Fruit fly (Drosophila melanogaster) whole organism, embryonic: ENCODE data around the gene Dph3.

Source experiments
- CG11456 ChIP-seq: fragments of 200-800 bp; sonication (Bioruptor generic); IDR thresholded peaks from 3 replicates; pipeline ENCODE4 v1.3.6; 2022; ENCODE audit warnings: missing biosample characterization, missing genetic modification characterization
- CG11695 ChIP-seq: fragments of 200-800 bp; sonication (Bioruptor generic); IDR thresholded peaks from 3 replicates; pipeline ENCODE4 v1.3.6; 2022; ENCODE audit warnings: missing biosample characterization, missing genetic modification characterization
- CG11696 ChIP-seq: fragments of 200-800 bp; sonication (Bioruptor generic); IDR thresholded peaks from 2 replicates; pipeline ENCODE4 v1.3.6; 2022; ENCODE audit warnings: missing biosample characterization, missing genetic modification characterization
- CG13775 ChIP-seq: fragments of 200-800 bp; sonication (Bioruptor generic); optimal IDR thresholded peaks from 3 replicates; lab custom pipeline; 2017; ENCODE audit warnings: missing biosample characterization, mild to moderate bottlenecking, missing genetic modification characterization
- CG14667 ChIP-seq: fragments of 200-800 bp; sonication (Bioruptor generic); IDR thresholded peaks from 2 replicates; pipeline ENCODE4 v1.3.6; 2022; ENCODE audit warnings: missing biosample characterization, missing genetic modification characterization
- CG15601 ChIP-seq: fragments of 200-800 bp; sonication (Bioruptor generic); optimal IDR thresholded peaks from 3 replicates; lab custom pipeline; 2019; ENCODE audit warnings: missing biosample characterization, mild to moderate bottlenecking, missing genetic modification characterization, moderate library complexity
- CG16863 ChIP-seq: fragments of 200-800 bp; sonication (Bioruptor generic); optimal IDR thresholded peaks from 3 replicates; lab custom pipeline; 2016; ENCODE audit warnings: missing biosample characterization, missing genetic modification characterization
- CG1792 ChIP-seq: fragments of 200-800 bp; sonication (Bioruptor generic); optimal IDR thresholded peaks from 2 replicates; lab custom pipeline; 2016; ENCODE audit warnings: missing biosample characterization, missing genetic modification characterization
- CG18599 ChIP-seq: fragments of 200-800 bp; sonication (Bioruptor generic); optimal IDR thresholded peaks from 3 replicates; lab custom pipeline; 2017; ENCODE audit warnings: missing biosample characterization, missing genetic modification characterization, mild to moderate bottlenecking, moderate library complexity, missing genetic modification reagents
- CG34224 ChIP-seq: fragments of 200-800 bp; sonication (Bioruptor generic); IDR thresholded peaks from 3 replicates; pipeline ENCODE4 v1.3.6; 2022; ENCODE audit warnings: missing biosample characterization, missing genetic modification characterization; ENCODE audit not compliant: partially characterized antibody
- CG4730 ChIP-seq: fragments of 200-800 bp; sonication (Bioruptor generic); IDR thresholded peaks from 2 replicates; pipeline ENCODE4 v1.3.6; 2022; ENCODE audit warnings: missing biosample characterization, missing genetic modification characterization
- CG6272 ChIP-seq: fragments of 200-800 bp; sonication (Bioruptor generic); IDR thresholded peaks from 2 replicates; pipeline ENCODE4 v1.3.6; 2022; ENCODE audit warnings: missing biosample characterization, missing genetic modification characterization
- CG7786 ChIP-seq: fragments of 200-800 bp; sonication (Bioruptor generic); optimal IDR thresholded peaks from 2 replicates; lab custom pipeline; 2016; ENCODE audit warnings: missing biosample characterization, missing genetic modification characterization
- CG9609 ChIP-seq: fragments of 200-800 bp; sonication (Bioruptor generic); optimal IDR thresholded peaks from 3 replicates; lab custom pipeline; 2016; ENCODE audit warnings: missing biosample characterization, missing genetic modification characterization
- CG9817 ChIP-seq: fragments of 200-800 bp; sonication (Bioruptor generic); optimal IDR thresholded peaks from 2 replicates; lab custom pipeline; 2018; ENCODE audit warnings: missing biosample characterization, mild to moderate bottlenecking, missing genetic modification characterization, moderate library complexity
- Chrac-16 ChIP-seq: fragments of 200-800 bp; sonication (Bioruptor generic); optimal IDR thresholded peaks from 3 replicates; lab custom pipeline; 2016; ENCODE audit warnings: missing biosample characterization, missing genetic modification characterization
- CkIIα-i1 ChIP-seq: fragments of 200-800 bp; sonication (Bioruptor generic); IDR thresholded peaks from 2 replicates; pipeline ENCODE4 v1.3.6; 2022; ENCODE audit warnings: missing biosample characterization, missing genetic modification characterization
- D ChIP-seq, 2 experiments: fragments of 200-800 bp in 1 of 2; fragments of >200 bp in 1 of 2; sonication (Bioruptor generic) in 1 of 2; optimal IDR thresholded peaks; 2 replicates in 1 of 2; 3 replicates in 1 of 2; lab custom pipeline; 2017; ENCODE audit warnings: mild to moderate bottlenecking in 1 of 2, missing biosample characterization in 1 of 2, missing genetic modification characterization in 1 of 2, missing genetic modification reagents in 1 of 2
- Dp ChIP-seq: fragments of 200-800 bp; sonication (Bioruptor generic); optimal IDR thresholded peaks from 2 replicates; lab custom pipeline; 2018; ENCODE audit warnings: missing biosample characterization, mild to moderate bottlenecking, missing genetic modification characterization, moderate library complexity
- Fer1 ChIP-seq: fragments of 200-800 bp; sonication (Bioruptor generic); optimal IDR thresholded peaks from 2 replicates; lab custom pipeline; 2017; ENCODE audit warnings: missing biosample characterization, mild to moderate bottlenecking, missing genetic modification characterization
- HLH3B ChIP-seq: fragments of 200-800 bp; sonication (Bioruptor generic); IDR thresholded peaks from 2 replicates; pipeline ENCODE4 v1.3.6; 2022; ENCODE audit warnings: missing biosample characterization, missing genetic modification characterization
- Lpt ChIP-seq: fragments of >200 bp; optimal IDR thresholded peaks from 2 replicates; lab custom pipeline; 2018; ENCODE audit warnings: missing biosample characterization, missing genetic modification characterization
- Max ChIP-seq: fragments of 200-800 bp; sonication (Bioruptor generic); optimal IDR thresholded peaks from 2 replicates; lab custom pipeline; 2016; ENCODE audit warnings: missing biosample characterization, mild to moderate bottlenecking, missing genetic modification characterization
- Optix ChIP-seq: fragments of 200-800 bp; sonication (Bioruptor generic); IDR thresholded peaks from 3 replicates; pipeline ENCODE4 v1.3.6; 2022; ENCODE audit warnings: missing biosample characterization, missing genetic modification characterization
- Sin3A ChIP-seq: fragments of >200 bp; optimal IDR thresholded peaks from 2 replicates; lab custom pipeline; 2018
- Six4 ChIP-seq: fragments of 200-800 bp; sonication (Bioruptor generic); optimal IDR thresholded peaks from 2 replicates; lab custom pipeline; 2016; ENCODE audit warnings: missing biosample characterization, missing genetic modification characterization
- Spps ChIP-seq: fragments of 200-800 bp; sonication (Bioruptor generic); optimal IDR thresholded peaks from 2 replicates; lab custom pipeline; 2018; ENCODE audit warnings: missing biosample characterization, mild to moderate bottlenecking, missing genetic modification characterization
- Sry-δ ChIP-seq: fragments of 200-800 bp; sonication (Bioruptor generic); optimal IDR thresholded peaks from 2 replicates; lab custom pipeline; 2016; ENCODE audit warnings: missing biosample characterization, missing genetic modification characterization
- Taf1 ChIP-seq: fragments of 200-800 bp; sonication (Bioruptor generic); IDR thresholded peaks from 2 replicates; pipeline ENCODE4 v1.3.6; 2022; ENCODE audit warnings: missing biosample characterization, missing genetic modification characterization
- Vsx1 ChIP-seq: fragments of 200-800 bp; sonication (Bioruptor generic); optimal IDR thresholded peaks from 2 replicates; lab custom pipeline; 2017; ENCODE audit warnings: missing biosample characterization, mild to moderate bottlenecking, missing genetic modification characterization, missing genetic modification reagents
- al ChIP-seq: fragments of 200-800 bp; sonication (Bioruptor generic); IDR thresholded peaks from 2 replicates; pipeline ENCODE4 v1.3.6; 2022; ENCODE audit warnings: missing biosample characterization, missing genetic modification characterization
- aop ChIP-seq: fragments of 200-800 bp; sonication (Bioruptor generic); IDR thresholded peaks from 2 replicates; pipeline ENCODE4 v1.3.6; 2022; ENCODE audit warnings: missing biosample characterization, missing genetic modification characterization
- ato ChIP-seq: fragments of 200-800 bp; sonication (Bioruptor generic); IDR thresholded peaks from 2 replicates; pipeline ENCODE4 v1.3.6; 2022; ENCODE audit warnings: missing biosample characterization, missing genetic modification characterization; ENCODE audit not compliant: partially characterized antibody
- br ChIP-seq: fragments of >200 bp; optimal IDR thresholded peaks from 2 replicates; lab custom pipeline; 2017
- da ChIP-seq: fragments of 200-800 bp; sonication (Bioruptor generic); optimal IDR thresholded peaks from 2 replicates; lab custom pipeline; 2016; ENCODE audit warnings: missing biosample characterization, missing genetic modification characterization
- dati ChIP-seq: fragments of 200-800 bp; sonication (Bioruptor generic); IDR thresholded peaks from 2 replicates; pipeline ENCODE4 v1.3.6; 2022; ENCODE audit warnings: missing biosample characterization, missing genetic modification characterization
- eve ChIP-seq, 2 experiments: fragments of >200 bp; optimal IDR thresholded peaks; 2 replicates each; lab custom pipeline; 2017; ENCODE audit warnings: missing biosample characterization in 2 of 2, missing genetic modification characterization in 2 of 2
- fd96Cb ChIP-seq: fragments of 200-800 bp; sonication (Bioruptor generic); optimal IDR thresholded peaks from 2 replicates; lab custom pipeline; 2018; ENCODE audit warnings: missing biosample characterization, mild to moderate bottlenecking, missing genetic modification characterization, moderate library complexity
- grau ChIP-seq: fragments of 200-800 bp; optimal IDR thresholded peaks from 3 replicates; lab custom pipeline; 2019; ENCODE audit warnings: missing biosample characterization, mild to moderate bottlenecking, missing genetic modification characterization, moderate library complexity
- knrl ChIP-seq: fragments of 200-800 bp; sonication (Bioruptor generic); IDR thresholded peaks from 3 replicates; pipeline ENCODE4 v1.3.6; 2022; ENCODE audit warnings: missing biosample characterization, missing genetic modification characterization; ENCODE audit not compliant: partially characterized antibody
- mirr ChIP-seq: fragments of 200-800 bp; sonication (Bioruptor generic); optimal IDR thresholded peaks from 3 replicates; lab custom pipeline; 2018; ENCODE audit warnings: missing biosample characterization, mild to moderate bottlenecking, missing genetic modification characterization
- nerfin-1 ChIP-seq: fragments of 200-800 bp; sonication (Bioruptor generic); optimal IDR thresholded peaks from 3 replicates; lab custom pipeline; 2019; ENCODE audit warnings: missing biosample characterization, mild to moderate bottlenecking, missing genetic modification characterization, moderate library complexity
- phol ChIP-seq: fragments of 200-800 bp; sonication (Bioruptor generic); optimal IDR thresholded peaks from 3 replicates; lab custom pipeline; 2018; ENCODE audit warnings: missing biosample characterization, mild to moderate bottlenecking, missing genetic modification characterization, moderate library complexity
- row ChIP-seq: fragments of 200-800 bp; sonication (Bioruptor generic); IDR thresholded peaks from 3 replicates; pipeline ENCODE4 v1.3.6; 2022; ENCODE audit warnings: missing biosample characterization, missing genetic modification characterization
- run ChIP-seq: fragments of 200-800 bp; sonication (Bioruptor generic); optimal IDR thresholded peaks from 3 replicates; lab custom pipeline; 2018; ENCODE audit warnings: missing biosample characterization, mild to moderate bottlenecking, missing genetic modification characterization
- sd ChIP-seq: fragments of 200-800 bp; sonication (Bioruptor generic); optimal IDR thresholded peaks from 3 replicates; lab custom pipeline; 2018; ENCODE audit warnings: missing biosample characterization, mild to moderate bottlenecking, missing genetic modification characterization, moderate library complexity
- slbo ChIP-seq: fragments of 200-800 bp; sonication (Bioruptor generic); IDR thresholded peaks from 2 replicates; pipeline ENCODE4 v1.3.6; 2022; ENCODE audit warnings: missing biosample characterization, missing genetic modification characterization
- slou ChIP-seq: fragments of 200-800 bp; sonication (Bioruptor generic); optimal IDR thresholded peaks from 3 replicates; lab custom pipeline; 2016; ENCODE audit warnings: missing biosample characterization, missing genetic modification characterization
- tin ChIP-seq: fragments of 200-800 bp; sonication (Bioruptor generic); optimal IDR thresholded peaks from 3 replicates; lab custom pipeline; 2016; ENCODE audit warnings: missing biosample characterization, missing genetic modification characterization
- ttk ChIP-seq: fragments of 200-800 bp; sonication (Bioruptor generic); IDR thresholded peaks from 2 replicates; pipeline ENCODE4 v2.1.2; 2022; ENCODE audit warnings: missing biosample characterization, missing genetic modification characterization
- wor ChIP-seq: fragments of 200-800 bp; sonication (Bioruptor generic); IDR thresholded peaks from 2 replicates; pipeline ENCODE4 v1.3.6; 2022; ENCODE audit warnings: missing biosample characterization, missing genetic modification characterization
- yki ChIP-seq: fragments of >200 bp; optimal IDR thresholded peaks from 3 replicates; lab custom pipeline; 2018

Gene Dph3

DNA sequence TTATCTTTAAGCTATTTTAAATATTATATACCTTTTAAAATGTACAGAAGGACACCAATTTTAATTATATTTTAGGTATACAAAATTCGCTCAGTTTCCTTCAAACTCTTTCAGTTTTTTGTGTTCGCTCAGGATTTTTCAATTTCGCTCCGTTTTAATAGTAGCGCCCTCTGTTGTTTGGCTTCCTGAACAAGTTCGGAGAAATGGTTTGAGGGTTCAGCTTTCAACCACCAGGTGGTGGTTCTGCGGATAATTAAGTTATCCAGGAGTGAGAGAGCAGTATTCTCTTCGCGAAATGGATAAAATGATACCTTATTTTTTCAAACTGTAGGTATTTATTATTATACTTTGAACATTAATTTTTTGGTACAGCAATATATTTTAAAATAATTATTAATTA is 37.3 kb downstream of the Dph3 start (continued):
- TF ChIP-seq ato (GFP tag; lab: Robert Waterston, UW) = no peak
- TF ChIP-seq Taf1 = no peak
- TF ChIP-seq Vsx1 (GFP tag; lab: Kevin White, UChicago) = peak; percentile 75
- TF ChIP-seq Chrac-16 (GFP tag; lab: Kevin White, UChicago) = peak; percentile 62
- peak; percentile 71 for TF ChIP-seq tin
- TF ChIP-seq Dp (GFP tag; lab: Kevin White, UChicago) = no peak
- TF ChIP-seq CG1792 (GFP tag; lab: Kevin White, UChicago) = no peak
- TF ChIP-seq CG15601 (tag; lab: Kevin White, UChicago) = no peak
- no peak for TF ChIP-seq aop (GFP tag; lab: Robert Waterston, UW)
- TF ChIP-seq CG9609 (GFP tag; lab: Kevin White, UChicago) = peak; percentile 37
- no peak for TF ChIP-seq dati (GFP tag; lab: Robert Waterston, UW)
- no peak for TF ChIP-seq CG6272
- no peak; the same call in 1 of the 2 replicates for TF ChIP-seq CG4730 (GFP tag; lab: Robert Waterston, UW)
- no peak for TF ChIP-seq mirr (GFP tag; lab: Kevin White, UChicago)
- no peak for TF ChIP-seq CkIIα-i1
- TF ChIP-seq CG34224 (GFP tag; lab: Robert Waterston, UW) = no peak
- TF ChIP-seq knrl (GFP tag; lab: Robert Waterston, UW) = no peak
- peak; percentile 53 for TF ChIP-seq CG16863
- no peak for TF ChIP-seq nerfin-1
- TF ChIP-seq CG7786 = peak; percentile 10
- peak; percentile 16 for TF ChIP-seq CG9817 (tag; lab: Kevin White, UChicago)
- no peak for TF ChIP-seq ttk (GFP tag; lab: Robert Waterston, UW)
- TF ChIP-seq eve (GFP tag; optimal IDR thresholded peaks at IDR 0.05; lab: Kevin White, UChicago) = no peak
- TF ChIP-seq al (GFP tag; lab: Robert Waterston, UW) = no peak
- no peak for TF ChIP-seq Sry-δ (GFP tag; lab: Kevin White, UChicago)
- no peak for TF ChIP-seq slbo
- TF ChIP-seq CG11695 (GFP tag; lab: Robert Waterston, UW) = no peak
- TF ChIP-seq Lpt = peak; percentile 97
- TF ChIP-seq run (tag; lab: Kevin White, UChicago) = no peak
- peak; percentile 48 for TF ChIP-seq phol (tag; lab: Kevin White, UChicago)
- TF ChIP-seq D (optimal IDR thresholded peaks at IDR 0.05; lab: Kevin White, UChicago) = no peak
- TF ChIP-seq D (GFP tag; optimal IDR thresholded peaks at IDR 0.05; lab: Kevin White, UChicago) = peak; percentile 75
- peak; percentile 73 for TF ChIP-seq Optix (GFP tag; lab: Robert Waterston, UW)
- TF ChIP-seq br (lab: Kevin White, UChicago) = no peak
- TF ChIP-seq Six4 = peak; percentile 75
- TF ChIP-seq CG11696 (GFP tag; lab: Robert Waterston, UW) = no peak
- TF ChIP-seq CG18599 (GFP tag; lab: Kevin White, UChicago) = peak; percentile 65
- no peak for TF ChIP-seq sd (tag; lab: Kevin White, UChicago)
- TF ChIP-seq grau (tag; lab: Kevin White, UChicago) = no peak
- no peak for TF ChIP-seq wor (GFP tag; lab: Robert Waterston, UW)
- TF ChIP-seq Fer1 = no peak
- TF ChIP-seq HLH3B (GFP tag; lab: Robert Waterston, UW) = 0 out of 2 replicates have a peak, but pooled peaks have one; percentile 32
- peak; percentile 42 for TF ChIP-seq fd96Cb
- no peak for TF ChIP-seq row (GFP tag; lab: Robert Waterston, UW)
- no peak; the same call in 1 of the 2 replicates for TF ChIP-seq CG14667 (GFP tag; lab: Robert Waterston, UW)
- no peak for TF ChIP-seq Sin3A
- TF ChIP-seq yki (lab: Kevin White, UChicago) = no peak
- TF ChIP-seq CG13775 = peak; percentile 64
- TF ChIP-seq Spps (tag; lab: Kevin White, UChicago) = peak; percentile 52
- 0 out of 3 replicates have a peak, but pooled peaks have one; percentile 27 for TF ChIP-seq CG11456
- TF ChIP-seq slou = peak; percentile 18
- TF ChIP-seq Max (GFP tag; lab: Kevin White, UChicago) = peak; percentile 63
- no peak for TF ChIP-seq da (GFP tag; lab: Kevin White, UChicago)
